Worm (Caenorhabditis elegans) whole organism, midembryonic: ENCODE data around the gene K11H12.11.

Source experiments
- cog-1 ChIP-seq: sonication (generic microtip); optimal IDR thresholded peaks from 2 replicates; lab custom pipeline; 2016; ENCODE audit warnings: missing genetic modification characterization, missing compliant biosample characterization
- flt-1 ChIP-seq: fragments of 200-800 bp; sonication (Bioruptor generic); IDR thresholded peaks from 2 replicates; pipeline ENCODE4 v1.3.6; 2022; ENCODE audit warnings: missing genetic modification characterization, missing compliant biosample characterization
- klf-2 ChIP-seq: fragments of 200-800 bp; sonication (Bioruptor generic); conservative IDR thresholded peaks from 2 replicates; pipeline ENCODE4 v1.3.6; 2022; ENCODE audit warnings: missing genetic modification reagents, missing genetic modification characterization, missing compliant biosample characterization

DNA sequence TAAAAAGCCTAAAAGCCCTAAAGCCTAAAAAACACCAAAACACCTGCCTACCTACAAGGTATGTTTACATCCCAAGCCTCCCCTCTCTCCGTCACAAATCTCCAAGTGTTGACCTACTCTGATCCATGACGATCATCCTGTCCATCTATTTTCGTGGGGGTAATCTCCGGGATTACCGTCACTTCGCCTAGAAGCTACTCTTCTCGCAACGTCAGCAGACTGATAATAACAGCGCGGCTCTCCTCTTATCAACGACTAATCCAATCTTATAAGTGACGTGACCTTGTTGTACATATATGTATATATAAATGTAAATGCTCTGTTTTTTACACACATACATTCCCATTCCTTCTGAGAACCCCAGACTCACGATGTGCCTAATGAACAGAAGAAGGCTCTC lies 22.0 kb downstream of the K11H12.11 start:
- TF ChIP-seq klf-2 (GFP tag; lab: Robert Waterston, UW) (no peak), flt-1 (GFP tag; lab: Robert Waterston, UW) (no peak), cog-1 (tag; lab: Kevin White, UChicago) (no peak)
